Worm (Caenorhabditis elegans): ENCODE data around the gene inpp-1.

- TF ChIP-seq lin-13 (tag; optimal IDR thresholded peaks at IDR 0.05) (no peak), unc-39 (tag; optimal IDR thresholded peaks at IDR 0.05) (no peak), pha-4 (tag; optimal IDR thresholded peaks at IDR 0.05) (no peak), drap-1 (GFP tag; optimal IDR thresholded peaks at IDR 0.05) (no peak), nhr-237 (tag; optimal IDR thresholded peaks at IDR 0.05) (no peak), ham-2 (GFP tag; optimal IDR thresholded peaks at IDR 0.05) (no peak), unc-62 (GFP tag; optimal IDR thresholded peaks at IDR 0.05) (no peak), mep-1 (tag; optimal IDR thresholded peaks at IDR 0.05) (no peak), snpc-4 (tag; optimal IDR thresholded peaks at IDR 0.05) (no peak), ceh-83 (GFP tag; optimal IDR thresholded peaks at IDR 0.05) (no peak), nhr-76 (tag; optimal IDR thresholded peaks at IDR 0.05) (no peak), nhr-2 (tag; optimal IDR thresholded peaks at IDR 0.05) (no peak)
These were observed 6.9 kb upstream of the inpp-1 start, which contains the start of gene swt-3 for ce11 chrIV:10780583-10780982.

All from whole organism, mixed stage, embryonic.